Worm (Caenorhabditis elegans) whole organism, L4 larva: Measurements from ENCODE around the gene sds-22.

Experiments used
- D1046.2 ChIP-seq: fragments of 200-800 bp; sonication (Bioruptor generic); IDR thresholded peaks from 2 replicates; pipeline ENCODE4 v1.3.6; 2022; ENCODE audit warnings: missing genetic modification characterization, missing compliant biosample characterization
- T20F7.1 ChIP-seq: fragments of 200-800 bp; sonication (Bioruptor generic); optimal IDR thresholded peaks from 2 replicates; lab custom pipeline; 2018; ENCODE audit warnings: mild to moderate bottlenecking, missing genetic modification characterization, missing compliant biosample characterization
- Y105C5A.15 ChIP-seq: fragments of 200-800 bp; sonication (Bioruptor generic); IDR thresholded peaks from 2 replicates; pipeline ENCODE4 v1.3.6; 2022; ENCODE audit warnings: missing genetic modification characterization, missing compliant biosample characterization
- aha-1 ChIP-seq: fragments of 150-350 bp; peaks from one replicate; lab custom pipeline; 2014; ENCODE audit warnings: missing biosample characterization, missing genetic modification characterization
- attf-4 ChIP-seq: sonication (generic microtip); optimal IDR thresholded peaks from 3 replicates; lab custom pipeline; 2017; ENCODE audit warnings: missing biosample characterization, missing genetic modification characterization
- ceh-82 ChIP-seq: sonication (generic microtip); optimal IDR thresholded peaks from 2 replicates; lab custom pipeline; 2017; ENCODE audit warnings: missing biosample characterization, missing genetic modification characterization
- ces-1 ChIP-seq: fragments of 150-350 bp; sonication (generic microtip); optimal IDR thresholded peaks from 4 replicates; lab custom pipeline; 2014; ENCODE audit warnings: missing biosample characterization, missing genetic modification reagents, missing genetic modification characterization
- daf-16 ChIP-seq, 3 experiments: sonication (generic microtip); optimal IDR thresholded peaks; 2 replicates each; lab custom pipeline; 2016 to 2017; ENCODE audit warnings: missing genetic modification characterization in 3 of 3, missing genetic modification reagents in 3 of 3, mild to moderate bottlenecking in 2 of 3, missing compliant biosample characterization in 2 of 3, missing biosample characterization in 1 of 3, moderate library complexity in 1 of 3
- daf-8 ChIP-seq: fragments of 200-800 bp; sonication (Bioruptor generic); IDR thresholded peaks from 2 replicates; pipeline ENCODE4 v1.3.6; 2022; ENCODE audit warnings: missing genetic modification characterization, missing compliant biosample characterization
- dmd-6 ChIP-seq: fragments of 200-800 bp; sonication (Bioruptor generic); IDR thresholded peaks from 2 replicates; pipeline ENCODE4 v1.3.6; 2022; ENCODE audit warnings: missing genetic modification reagents, missing genetic modification characterization, missing compliant biosample characterization
- dpl-1 ChIP-seq: fragments of 150-350 bp; optimal IDR thresholded peaks from 2 replicates; lab custom pipeline; 2014; ENCODE audit warnings: missing biosample characterization, missing genetic modification reagents, missing genetic modification characterization
- dve-1 ChIP-seq: sonication (generic microtip); optimal IDR thresholded peaks from 2 replicates; lab custom pipeline; 2017; ENCODE audit warnings: antibody characterized with exemption, mild to moderate bottlenecking, missing genetic modification characterization, missing compliant biosample characterization; ENCODE audit not compliant: insufficient read depth
- fkh-10 ChIP-seq: fragments of 150-350 bp; optimal IDR thresholded peaks from 2 replicates; lab custom pipeline; 2014; ENCODE audit warnings: missing biosample characterization, missing genetic modification reagents, missing genetic modification characterization
- gei-8 ChIP-seq: fragments of 200-800 bp; sonication (Bioruptor generic); optimal IDR thresholded peaks from 2 replicates; lab custom pipeline; 2018; ENCODE audit warnings: mild to moderate bottlenecking, missing genetic modification characterization, missing compliant biosample characterization
- hif-1 ChIP-seq, 2 experiments: sonication (generic microtip); optimal IDR thresholded peaks; 2 replicates each; lab custom pipeline; 2016 to 2017; ENCODE audit warnings: missing compliant biosample characterization in 2 of 2, missing genetic modification characterization in 2 of 2, missing genetic modification reagents in 2 of 2, missing genotype in 2 of 2, mild to moderate bottlenecking in 1 of 2
- hlh-30 ChIP-seq: sonication (generic microtip); optimal IDR thresholded peaks from 2 replicates; lab custom pipeline; 2017; ENCODE audit warnings: antibody characterized with exemption, mild to moderate bottlenecking, missing genetic modification characterization, missing compliant biosample characterization; ENCODE audit not compliant: insufficient read depth
- hmg-1.1 ChIP-seq: fragments of 200-800 bp; sonication (Bioruptor generic); IDR thresholded peaks from 2 replicates; pipeline ENCODE4 v1.3.6; 2022; ENCODE audit warnings: missing genetic modification reagents, missing genetic modification characterization, missing compliant biosample characterization
- lin-13 ChIP-seq: fragments of 150-350 bp; optimal IDR thresholded peaks from 2 replicates; lab custom pipeline; 2014; ENCODE audit warnings: missing biosample characterization, missing genetic modification reagents, missing genetic modification characterization
- lin-15B ChIP-seq: fragments of 150-350 bp; sonication (generic microtip); optimal IDR thresholded peaks from 3 replicates; lab custom pipeline; 2014; ENCODE audit warnings: missing biosample characterization, missing genetic modification characterization
- lin-29 ChIP-seq: fragments of 200-800 bp; sonication (Bioruptor generic); IDR thresholded peaks from 2 replicates; pipeline ENCODE4 v1.3.6; 2022; ENCODE audit warnings: missing genetic modification reagents, missing genetic modification characterization, missing compliant biosample characterization
- lin-38 ChIP-seq: fragments of 200-800 bp; sonication (Bioruptor generic); IDR thresholded peaks from 2 replicates; pipeline ENCODE4 v1.3.6; 2022; ENCODE audit warnings: missing genetic modification reagents, missing genetic modification characterization, missing compliant biosample characterization
- lsy-2 ChIP-seq, 2 experiments: fragments of 150-350 bp in 1 of 2; sonication (generic microtip) in 1 of 2; optimal IDR thresholded peaks; 2 replicates each; lab custom pipeline; 2014 to 2017; ENCODE audit warnings: missing biosample characterization in 2 of 2, missing genetic modification characterization in 2 of 2
- madf-5 ChIP-seq, 2 experiments: fragments of 200-800 bp; sonication (Bioruptor generic); IDR thresholded peaks; 2 replicates each; pipeline ENCODE4 v1.3.6; 2022; ENCODE audit warnings: missing compliant biosample characterization in 2 of 2, missing genetic modification characterization in 2 of 2
- mdl-1 ChIP-seq, 2 experiments: fragments of 150-350 bp in 1 of 2; sonication (generic microtip) in 1 of 2; optimal IDR thresholded peaks; 2 replicates each; lab custom pipeline; 2014 to 2017; ENCODE audit warnings: missing biosample characterization in 2 of 2, missing genetic modification characterization in 2 of 2
- mdt-29 ChIP-seq: fragments of 200-800 bp; sonication (Bioruptor generic); IDR thresholded peaks from 2 replicates; pipeline ENCODE4 v1.3.6; 2022; ENCODE audit warnings: missing genetic modification reagents, missing genetic modification characterization, missing compliant biosample characterization
- mep-1 ChIP-seq: fragments of 150-350 bp; sonication (generic microtip); optimal IDR thresholded peaks from 3 replicates; lab custom pipeline; 2014; ENCODE audit warnings: missing biosample characterization, missing genetic modification characterization
- mes-2 ChIP-seq: sonication (generic microtip); optimal IDR thresholded peaks from 2 replicates; lab custom pipeline; 2016; ENCODE audit warnings: missing genotype, mild to moderate bottlenecking, missing genetic modification characterization, missing compliant biosample characterization; ENCODE audit not compliant: poor library complexity, severe bottlenecking
- mxl-3 ChIP-seq: fragments of 200-800 bp; sonication (Bioruptor generic); optimal IDR thresholded peaks from 2 replicates; lab custom pipeline; 2018; ENCODE audit warnings: mild to moderate bottlenecking, missing genetic modification characterization, missing compliant biosample characterization
- nhr-10 ChIP-seq: fragments of 150-350 bp; optimal IDR thresholded peaks from 2 replicates; lab custom pipeline; 2014; ENCODE audit warnings: missing biosample characterization, missing genetic modification characterization
- nhr-111 ChIP-seq: fragments of 200-800 bp; sonication (Bioruptor generic); optimal IDR thresholded peaks from 2 replicates; lab custom pipeline; 2018; ENCODE audit warnings: mild to moderate bottlenecking, missing genetic modification characterization, missing compliant biosample characterization
- nhr-28 ChIP-seq: fragments of 150-350 bp; optimal IDR thresholded peaks from 2 replicates; lab custom pipeline; 2014; ENCODE audit warnings: missing biosample characterization, missing genetic modification characterization
- nhr-42 ChIP-seq: fragments of 200-800 bp; sonication (Bioruptor generic); IDR thresholded peaks from 2 replicates; pipeline ENCODE4 v1.3.6; 2022; ENCODE audit warnings: missing genetic modification characterization, missing compliant biosample characterization
- nhr-76 ChIP-seq: fragments of 150-350 bp; optimal IDR thresholded peaks from 2 replicates; lab custom pipeline; 2014; ENCODE audit warnings: missing biosample characterization, missing genetic modification characterization
- rbr-2 ChIP-seq: sonication (generic microtip); optimal IDR thresholded peaks from 2 replicates; lab custom pipeline; 2016; ENCODE audit warnings: missing genotype, missing genetic modification characterization, missing compliant biosample characterization
- snpc-4 ChIP-seq: fragments of 150-350 bp; optimal IDR thresholded peaks from 2 replicates; lab custom pipeline; 2014; ENCODE audit warnings: missing biosample characterization, missing genetic modification characterization
- tag-97 ChIP-seq: fragments of 200-800 bp; sonication (Bioruptor generic); IDR thresholded peaks from 2 replicates; pipeline ENCODE4 v1.3.6; 2022; ENCODE audit warnings: missing genetic modification characterization, missing compliant biosample characterization
- unc-130 ChIP-seq: sonication (generic microtip); optimal IDR thresholded peaks from 2 replicates; lab custom pipeline; 2016; ENCODE audit warnings: missing genetic modification reagents, missing genetic modification characterization, missing compliant biosample characterization
- unc-62 ChIP-seq, 3 experiments: fragments of 150-350 bp in 1 of 3; sonication (generic microtip); optimal IDR thresholded peaks in 2 of 3; peaks in 1 of 3; 1 replicate in 1 of 3; 2 replicates in 2 of 3; lab custom pipeline; 2014 to 2017; ENCODE audit warnings: missing biosample characterization in 3 of 3, missing genetic modification characterization in 3 of 3, missing genetic modification reagents in 3 of 3, missing genotype in 1 of 3
- zip-11 ChIP-seq: fragments of 200-800 bp; sonication (Bioruptor generic); IDR thresholded peaks from 2 replicates; pipeline ENCODE4 v1.3.6; 2022; ENCODE audit warnings: missing genetic modification characterization, missing compliant biosample characterization
- ztf-11 ChIP-seq: fragments of 150-350 bp; optimal IDR thresholded peaks from 2 replicates; lab custom pipeline; 2014; ENCODE audit warnings: missing biosample characterization, missing genetic modification characterization

The sds-22 gene

ce11 chrII:7854942-7855341 lies 3.3 kb upstream of the sds-22 start, which contains the start of gene mdt-10:
Gene mdt-10 (minus strand): TSS chrII:7855042.
- no peak for TF ChIP-seq D1046.2
- no peak for TF ChIP-seq mxl-3 (GFP tag; lab: Kevin White, UChicago)
- TF ChIP-seq hmg-1.1 (GFP tag; lab: Robert Waterston, UW), result no peak
- TF ChIP-seq madf-5 (GFP tag; IDR thresholded peaks at IDR 0.05; lab: Robert Waterston, UW), result no peak

DNA sequence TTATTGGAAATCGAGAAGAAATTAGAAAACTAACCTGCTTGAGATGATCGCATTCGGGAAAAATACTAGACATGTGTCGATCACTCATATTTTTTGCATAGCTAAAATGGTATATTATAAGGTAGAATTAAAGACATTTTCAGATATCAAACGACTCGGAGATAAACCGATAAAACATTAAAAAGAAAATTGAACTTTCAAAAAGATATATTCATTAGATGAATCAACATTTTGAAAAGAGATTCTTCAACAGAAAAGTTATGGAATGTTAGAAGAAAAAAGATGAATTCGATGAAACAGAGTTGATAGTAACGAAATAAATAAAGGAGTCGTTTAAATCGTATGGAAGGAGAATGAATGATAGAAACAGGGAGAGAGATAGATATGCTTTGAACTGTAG lies 2.6 kb upstream of the sds-22 start, which contains the start of gene mdmh-35:
mdmh-35 (minus strand) TSS at position 101 of the 400 bp plus-strand sequence.
- no peak for TF ChIP-seq tag-97
- TF ChIP-seq aha-1, result peak; percentile 26

DNA sequence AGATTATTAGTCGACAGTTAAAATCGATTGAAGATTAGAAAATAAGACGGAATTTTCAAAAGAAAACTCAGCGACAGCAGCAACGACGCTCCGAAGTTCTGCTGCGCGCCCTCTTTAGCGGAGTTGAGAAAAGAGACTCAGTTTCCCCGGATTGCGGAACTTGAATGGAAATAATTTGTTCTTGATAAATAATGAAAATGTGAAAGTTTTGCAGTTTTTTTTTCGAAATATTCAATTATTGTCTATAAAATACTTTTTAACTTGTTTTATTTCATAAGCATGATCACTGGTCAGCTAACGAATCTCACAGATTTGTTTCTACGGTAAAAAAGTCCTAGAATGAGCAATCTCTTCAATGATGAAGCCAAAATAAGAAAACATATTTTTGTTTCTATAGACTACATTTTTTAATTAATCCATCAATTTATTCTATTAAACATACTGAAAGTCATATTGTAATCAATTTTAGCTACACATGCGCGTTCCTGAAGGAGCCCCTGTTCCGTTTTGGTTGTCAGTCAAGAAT lies 653 bp upstream of the sds-22 start, which contains the start of the genes cec-3 and T09A5.15:
cec-3 (minus strand) TSS at position 116 of the 526 bp plus-strand sequence.
T09A5.15 (plus strand) TSS at position 476 of the 526 bp plus-strand sequence.
- TF ChIP-seq mes-2 (tag; lab: Kevin White, UChicago), result peak; percentile 62
- no peak for TF ChIP-seq mxl-3 (GFP tag; lab: Kevin White, UChicago)
- no peak for TF ChIP-seq gei-8 (GFP tag; lab: Kevin White, UChicago)
- peak; percentile 26 for TF ChIP-seq nhr-28 (tag; lab: Kevin White, UChicago)
- TF ChIP-seq dve-1 (tag; lab: Kevin White, UChicago), result peak; percentile 28
- peak; percentile 98 for TF ChIP-seq T20F7.1 (GFP tag; lab: Kevin White, UChicago)
- no peak for TF ChIP-seq mdt-29 (GFP tag; lab: Robert Waterston, UW)
- no peak for TF ChIP-seq daf-16 (GFP tag; optimal IDR thresholded peaks at IDR 0.05; lab: Kevin White, UChicago)
- no peak for TF ChIP-seq daf-16 (tag; optimal IDR thresholded peaks at IDR 0.05; lab: Kevin White, UChicago)
- peak; percentile 33 for TF ChIP-seq mep-1 (tag; lab: Kevin White, UChicago)
- peak in 1 of 2 experiments; percentile 66 for TF ChIP-seq lsy-2 (tag; optimal IDR thresholded peaks at IDR 0.05; lab: Kevin White, UChicago)
- peak; percentile 4 for TF ChIP-seq hlh-30
- no peak for TF ChIP-seq ceh-82 (tag; lab: Kevin White, UChicago)
- no peak for TF ChIP-seq attf-4 (tag; lab: Kevin White, UChicago)
- peak; percentile 28 for TF ChIP-seq rbr-2
- no peak for TF ChIP-seq daf-8 (GFP tag; lab: Robert Waterston, UW)
- TF ChIP-seq dpl-1, result peak; percentile 52
- peak in 1 of 2 experiments; percentile 66 for TF ChIP-seq hif-1 (tag; optimal IDR thresholded peaks at IDR 0.05; lab: Kevin White, UChicago)

- TF ChIP-seq mdl-1 (tag; optimal IDR thresholded peaks at IDR 0.05; lab: Kevin White, UChicago), result peak in 1 of 2 experiments; percentile 23
- TF ChIP-seq unc-130, result peak; percentile 74
- TF ChIP-seq Y105C5A.15 (GFP tag; lab: Robert Waterston, UW), result no peak
- TF ChIP-seq dmd-6, result no peak
- TF ChIP-seq fkh-10 (GFP tag; lab: Kevin White, UChicago), result peak; percentile 9
- TF ChIP-seq lin-38, result peak; percentile 63
- peak; percentile 4 for TF ChIP-seq dve-1 (tag; lab: Kevin White, UChicago)
- TF ChIP-seq lin-29 (GFP tag; lab: Robert Waterston, UW), result no peak
- peak in 1 of 2 experiments; percentile 91 for TF ChIP-seq unc-62 (GFP tag; optimal IDR thresholded peaks at IDR 0.05 in 1 of 2; lab: Kevin White, UChicago)
- no peak for TF ChIP-seq unc-62 (tag; optimal IDR thresholded peaks at IDR 0.05; lab: Kevin White, UChicago)
- TF ChIP-seq ces-1 (GFP tag; lab: Kevin White, UChicago), result no peak
- TF ChIP-seq nhr-111, result no peak
- no peak for TF ChIP-seq nhr-76 (tag; lab: Kevin White, UChicago)
- no peak for TF ChIP-seq lin-15B
- peak; percentile 58 for TF ChIP-seq T20F7.1 (GFP tag; lab: Kevin White, UChicago)
- TF ChIP-seq mep-1 (tag; lab: Kevin White, UChicago), result peak; percentile 67
- TF ChIP-seq gei-8 (GFP tag; lab: Kevin White, UChicago), result no peak
- peak in 1 of 2 experiments; percentile 74 for TF ChIP-seq hif-1 (tag; optimal IDR thresholded peaks at IDR 0.05; lab: Kevin White, UChicago)
- TF ChIP-seq zip-11 (GFP tag; lab: Robert Waterston, UW), result no peak
- peak; percentile 53 for TF ChIP-seq hlh-30
- peak; percentile 70 for TF ChIP-seq mes-2 (tag; lab: Kevin White, UChicago)
- TF ChIP-seq nhr-42 (GFP tag; lab: Robert Waterston, UW), result no peak
- peak; percentile 20 for TF ChIP-seq lin-13 (GFP tag; lab: Kevin White, UChicago)
- TF ChIP-seq ztf-11 (tag; lab: Kevin White, UChicago), result no peak
- no peak for TF ChIP-seq daf-16 (GFP tag; optimal IDR thresholded peaks at IDR 0.05; lab: Kevin White, UChicago)
- peak; percentile 25 for TF ChIP-seq daf-16 (tag; optimal IDR thresholded peaks at IDR 0.05; lab: Kevin White, UChicago)
- no peak for TF ChIP-seq snpc-4 (tag; lab: Kevin White, UChicago)
- TF ChIP-seq nhr-10, result no peak
Observed at ce11 chrII:7860221-7860928, 2.2 kb downstream of the sds-22 start, which contains the start of gene lin-5. Gene lin-5 (plus strand): TSS chrII:7860574.
